Comparison of ENCODE assay signal across 3 fruit fly cellular contexts in genomic region chr3R:5620387-5620956, dm6.
TF ChIP-seq lines count a peak whose summit lies in the region.

No protein-coding gene starts in this region.

TF ChIP-seq in whole organism, embryonic, 481 proteins besides CTCF, POLR2A, EP300 and RAD21 (continued from another document and continues in another):
- no peak for TF ChIP-seq seq (GFP tag; IDR thresholded peaks at IDR 0.05; lab: Robert Waterston, UW)
- peak; percentile 14 for TF ChIP-seq tx (GFP tag; optimal IDR thresholded peaks at IDR 0.05; lab: Kevin White, UChicago)
- peak; percentile 71 for TF ChIP-seq row (GFP tag; IDR thresholded peaks at IDR 0.05; lab: Robert Waterston, UW)
- TF ChIP-seq Dref (GFP tag; IDR thresholded peaks at IDR 0.05; lab: Robert Waterston, UW): no peak
- TF ChIP-seq nau (GFP tag; optimal IDR thresholded peaks at IDR 0.05; lab: Kevin White, UChicago): no peak
- TF ChIP-seq D (optimal IDR thresholded peaks at IDR 0.05; lab: Kevin White, UChicago): no peak
- peak; percentile 71 for TF ChIP-seq D (GFP tag; optimal IDR thresholded peaks at IDR 0.05; lab: Kevin White, UChicago)
- peak; percentile 49 for TF ChIP-seq ewg (GFP tag; optimal IDR thresholded peaks at IDR 0.05; lab: Kevin White, UChicago)
- no peak for TF ChIP-seq Doc3 (GFP tag; IDR thresholded peaks at IDR 0.05; lab: Robert Waterston, UW; ENCODE audit: partially characterized antibody)
- TF ChIP-seq croc (GFP tag; conservative IDR thresholded peaks at IDR 0.05; lab: Robert Waterston, UW): 0 out of 3 replicates have a peak, but pooled peaks have one; percentile 38
- TF ChIP-seq mam (GFP tag; optimal IDR thresholded peaks at IDR 0.05; lab: Kevin White, UChicago): peak; percentile 60
- peak; percentile 55; the same call in 1 of the 3 replicates for TF ChIP-seq ase (GFP tag; IDR thresholded peaks at IDR 0.05; lab: Robert Waterston, UW)
- no peak for TF ChIP-seq CG4854 (GFP tag; optimal IDR thresholded peaks at IDR 0.05; lab: Kevin White, UChicago)
- TF ChIP-seq sima (GFP tag; optimal IDR thresholded peaks at IDR 0.05; lab: Kevin White, UChicago): no peak
- peak; percentile 58 for TF ChIP-seq CG17328 (GFP tag; IDR thresholded peaks at IDR 0.05; lab: Robert Waterston, UW)
- peak; percentile 30 for TF ChIP-seq CG10274 (GFP tag; optimal IDR thresholded peaks at IDR 0.05; lab: Kevin White, UChicago)
- no peak for TF ChIP-seq CG8359 (GFP tag; optimal IDR thresholded peaks at IDR 0.05; lab: Kevin White, UChicago; ENCODE audit: borderline replicate concordance)
- peak; percentile 71 for TF ChIP-seq Ptx1 (GFP tag; IDR thresholded peaks at IDR 0.05; lab: Robert Waterston, UW)
- no peak for TF ChIP-seq CG16813 (GFP tag; IDR thresholded peaks at IDR 0.05; lab: Robert Waterston, UW; ENCODE audit: partially characterized antibody)
- TF ChIP-seq onecut (GFP tag; IDR thresholded peaks at IDR 0.05; lab: Robert Waterston, UW): peak; percentile 39
- peak; percentile 81 for TF ChIP-seq vvl (GFP tag; IDR thresholded peaks at IDR 0.05; lab: Robert Waterston, UW)
- peak; percentile 70 for TF ChIP-seq Mes4 (GFP tag; optimal IDR thresholded peaks at IDR 0.05; lab: Kevin White, UChicago)
- peak; percentile 10 for TF ChIP-seq kay (GFP tag; optimal IDR thresholded peaks at IDR 0.05; lab: Kevin White, UChicago)
- TF ChIP-seq sob (GFP tag; IDR thresholded peaks at IDR 0.05; lab: Robert Waterston, UW): peak; percentile 37; the same call in 1 of the 2 replicates
- TF ChIP-seq CG9797 (GFP tag; optimal IDR thresholded peaks at IDR 0.05; lab: Kevin White, UChicago): no peak
- TF ChIP-seq H15 (GFP tag; IDR thresholded peaks at IDR 0.05; lab: Robert Waterston, UW): peak; percentile 24; the same call in 1 of the 3 replicates
- peak; percentile 48 for TF ChIP-seq slp2 (GFP tag; optimal IDR thresholded peaks at IDR 0.05; lab: Kevin White, UChicago)
- TF ChIP-seq kni (GFP tag; optimal IDR thresholded peaks at IDR 0.05; lab: Kevin White, UChicago): peak; percentile 34
- peak in 1 of 2 experiments; percentile 65 for TF ChIP-seq bsh (GFP tag; optimal IDR thresholded peaks at IDR 0.05; lab: Kevin White, UChicago)
- TF ChIP-seq wor (GFP tag; IDR thresholded peaks at IDR 0.05; lab: Robert Waterston, UW): peak; percentile 15; the same call in 1 of the 2 replicates
- no peak; the same call in 1 of the 2 replicates for TF ChIP-seq CG43689 (GFP tag; IDR thresholded peaks at IDR 0.05; lab: Robert Waterston, UW)
- peak; percentile 64 for TF ChIP-seq CG6689 (GFP tag; IDR thresholded peaks at IDR 0.05; lab: Robert Waterston, UW)
- TF ChIP-seq crol (GFP tag; IDR thresholded peaks at IDR 0.05; lab: Robert Waterston, UW): peak; percentile 82
- TF ChIP-seq Hr78 (GFP tag; optimal IDR thresholded peaks at IDR 0.05; lab: Kevin White, UChicago): peak in 1 of 2 experiments; percentile 92
- TF ChIP-seq CG18764 (GFP tag; optimal IDR thresholded peaks at IDR 0.05; lab: Kevin White, UChicago): peak; percentile 50
- TF ChIP-seq CG10321 (GFP tag; IDR thresholded peaks at IDR 0.05; lab: Robert Waterston, UW): 0 out of 2 replicates have a peak, but pooled peaks have one; percentile 3
- no peak for TF ChIP-seq CG12744 (GFP tag; optimal IDR thresholded peaks at IDR 0.05; lab: Kevin White, UChicago)
- peak; percentile 79; the same call in 2 of the 3 replicates for TF ChIP-seq otp (GFP tag; IDR thresholded peaks at IDR 0.05; lab: Robert Waterston, UW)
- no peak for TF ChIP-seq Sry-β (GFP tag; optimal IDR thresholded peaks at IDR 0.05; lab: Kevin White, UChicago)
- no peak for TF ChIP-seq CG4282 (GFP tag; optimal IDR thresholded peaks at IDR 0.05; lab: Kevin White, UChicago)
- TF ChIP-seq CG18599 (GFP tag; optimal IDR thresholded peaks at IDR 0.05; lab: Kevin White, UChicago): peak; percentile 65
- TF ChIP-seq CG8765 (GFP tag; IDR thresholded peaks at IDR 0.05; lab: Robert Waterston, UW): no peak

TF ChIP-seq in whole organism, prepupa, 60 proteins besides CTCF, POLR2A, EP300 and RAD21 (continued from another document):
- TF ChIP-seq CG11294 (GFP tag; IDR thresholded peaks at IDR 0.05; lab: Robert Waterston, UW): no peak
- TF ChIP-seq Blimp-1 (GFP tag; optimal IDR thresholded peaks at IDR 0.05; lab: Kevin White, UChicago): peak; percentile 5
- peak; percentile 75 for TF ChIP-seq CG3919 (GFP tag; optimal IDR thresholded peaks at IDR 0.05; lab: Kevin White, UChicago)
- peak; percentile 57 for TF ChIP-seq Sox14 (GFP tag; optimal IDR thresholded peaks at IDR 0.05; lab: Kevin White, UChicago)
- peak; percentile 18 to 78 for TF ChIP-seq salr (GFP tag; optimal IDR thresholded peaks at IDR 0.05; lab: Kevin White, UChicago)
- TF ChIP-seq Eip93F (GFP tag; optimal IDR thresholded peaks at IDR 0.05; lab: Kevin White, UChicago): no peak
- peak; percentile 58 for TF ChIP-seq CG6276 (GFP tag; optimal IDR thresholded peaks at IDR 0.05; lab: Kevin White, UChicago)
- TF ChIP-seq CG15336 (GFP tag; IDR thresholded peaks at IDR 0.05; lab: Robert Waterston, UW): no peak
- peak; percentile 70 for TF ChIP-seq cyc (GFP tag; optimal IDR thresholded peaks at IDR 0.05; lab: Kevin White, UChicago)
- peak in 1 of 2 experiments; percentile 51 for TF ChIP-seq ss (GFP tag; optimal IDR thresholded peaks at IDR 0.05; lab: Kevin White, UChicago)
- no peak for TF ChIP-seq vri (GFP tag; optimal IDR thresholded peaks at IDR 0.05; lab: Kevin White, UChicago)
- peak; percentile 67 for TF ChIP-seq Hr4 (GFP tag; optimal IDR thresholded peaks at IDR 0.05; lab: Kevin White, UChicago)
- TF ChIP-seq eg (GFP tag; IDR thresholded peaks at IDR 0.05; lab: Robert Waterston, UW): peak; percentile 65
- TF ChIP-seq acj6 (GFP tag; optimal IDR thresholded peaks at IDR 0.05; lab: Kevin White, UChicago): peak; percentile 67
- TF ChIP-seq CG9139 (GFP tag; optimal IDR thresholded peaks at IDR 0.05; lab: Kevin White, UChicago): no peak
- TF ChIP-seq Eip75B (GFP tag; optimal IDR thresholded peaks at IDR 0.05; lab: Kevin White, UChicago): peak; percentile 67
- TF ChIP-seq Ets96B (tag; optimal IDR thresholded peaks at IDR 0.05; lab: Kevin White, UChicago): peak; percentile 55
- TF ChIP-seq dsx (GFP tag; optimal IDR thresholded peaks at IDR 0.05; lab: Kevin White, UChicago; ENCODE audit: poor library complexity, severe bottlenecking): no peak
- peak; percentile 36 for TF ChIP-seq CG7368 (GFP tag; optimal IDR thresholded peaks at IDR 0.05; lab: Kevin White, UChicago)
- peak; percentile 61 for TF ChIP-seq Hr39 (GFP tag; optimal IDR thresholded peaks at IDR 0.05; lab: Kevin White, UChicago)
- peak; percentile 55 for TF ChIP-seq dac (GFP tag; optimal IDR thresholded peaks at IDR 0.05; lab: Kevin White, UChicago)
- TF ChIP-seq fkh (GFP tag; optimal IDR thresholded peaks at IDR 0.05; lab: Kevin White, UChicago): peak; percentile 81
- TF ChIP-seq CG1621 (tag; optimal IDR thresholded peaks at IDR 0.05; lab: Kevin White, UChicago): peak; percentile 14
- peak; percentile 51 for TF ChIP-seq Gug (GFP tag; IDR thresholded peaks at IDR 0.05; lab: Robert Waterston, UW)
- peak; percentile 66 for TF ChIP-seq Smox (GFP tag; optimal IDR thresholded peaks at IDR 0.05; lab: Kevin White, UChicago)
- TF ChIP-seq CG16779 (tag; optimal IDR thresholded peaks at IDR 0.05; lab: Kevin White, UChicago): peak; percentile 16
- TF ChIP-seq CG6808 (GFP tag; optimal IDR thresholded peaks at IDR 0.05; lab: Kevin White, UChicago): peak; percentile 69
- TF ChIP-seq lz (GFP tag; optimal IDR thresholded peaks at IDR 0.05; lab: Kevin White, UChicago): peak; percentile 51
- peak; percentile 76 for TF ChIP-seq CG6163 (GFP tag; IDR thresholded peaks at IDR 0.05; lab: Robert Waterston, UW)
- peak; percentile 15 for TF ChIP-seq fd85E (GFP tag; optimal IDR thresholded peaks at IDR 0.05; lab: Kevin White, UChicago)
- TF ChIP-seq Lpt (GFP tag; optimal IDR thresholded peaks at IDR 0.05; lab: Kevin White, UChicago): peak; percentile 17
- peak; percentile 59 for TF ChIP-seq CG8319 (GFP tag; optimal IDR thresholded peaks at IDR 0.05; lab: Kevin White, UChicago)
- TF ChIP-seq Met (GFP tag; optimal IDR thresholded peaks at IDR 0.05; lab: Kevin White, UChicago): peak; percentile 69
- TF ChIP-seq CG6854 (GFP tag; optimal IDR thresholded peaks at IDR 0.05; lab: Kevin White, UChicago): no peak
- peak; percentile 19 for TF ChIP-seq Ets21C (GFP tag; optimal IDR thresholded peaks at IDR 0.05; lab: Kevin White, UChicago)
- TF ChIP-seq CG8632 (GFP tag; optimal IDR thresholded peaks at IDR 0.05; lab: Kevin White, UChicago): peak; percentile 65
- TF ChIP-seq OdsH (GFP tag; optimal IDR thresholded peaks at IDR 0.05; lab: Kevin White, UChicago): peak; percentile 58

TF ChIP-seq in whole organism, wandering third instar larva, 38 proteins besides CTCF, POLR2A, EP300 and RAD21 (continued from another document):
- TF ChIP-seq rgr (GFP tag; optimal IDR thresholded peaks at IDR 0.05; lab: Kevin White, UChicago) (peak; percentile 72), usp (GFP tag; optimal IDR thresholded peaks at IDR 0.05; lab: Kevin White, UChicago) (no peak), psq (GFP tag; optimal IDR thresholded peaks at IDR 0.05; lab: Kevin White, UChicago) (peak; percentile 58), Abd-B (GFP tag; optimal IDR thresholded peaks at IDR 0.05; lab: Kevin White, UChicago) (no peak), Dif (GFP tag; optimal IDR thresholded peaks at IDR 0.05; lab: Kevin White, UChicago; ENCODE audit: partially characterized antibody) (no peak), OdsH (GFP tag; optimal IDR thresholded peaks at IDR 0.05; lab: Kevin White, UChicago) (peak; percentile 59), brk (GFP tag; optimal IDR thresholded peaks at IDR 0.05; lab: Kevin White, UChicago) (no peak), lola (GFP tag; optimal IDR thresholded peaks at IDR 0.05; lab: Kevin White, UChicago) (no peak), Mio (GFP tag; optimal IDR thresholded peaks at IDR 0.05; lab: Kevin White, UChicago) (peak; percentile 3), Hr78 (GFP tag; optimal IDR thresholded peaks at IDR 0.05; lab: Kevin White, UChicago) (no peak)
